Fruit fly (Drosophila melanogaster): Measurements from ENCODE around the gene CG32986.

The CG32986 gene

DNA sequence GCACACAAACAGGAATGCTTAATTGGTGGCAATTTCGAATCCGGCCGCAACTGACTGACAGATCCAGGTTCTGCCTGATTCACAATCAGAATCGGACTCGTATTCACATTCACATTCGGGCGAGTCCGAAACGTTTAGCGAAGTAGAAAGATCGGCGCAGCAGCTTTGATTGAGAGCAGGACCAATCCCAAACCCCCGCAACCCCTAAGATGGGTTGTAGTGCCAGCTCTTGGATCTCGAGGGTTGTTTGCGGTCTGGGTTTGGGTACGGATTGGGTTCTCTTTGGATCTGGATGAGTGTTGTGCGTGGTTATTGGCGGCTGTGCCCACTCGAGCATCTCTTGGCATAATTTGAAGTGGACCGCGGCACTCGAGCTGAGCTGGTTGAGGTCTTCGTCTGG lies 17.9 kb upstream of the CG32986 start (continued):
- no peak for TF ChIP-seq lov (optimal IDR thresholded peaks at IDR 0.05)
- no peak for TF ChIP-seq lov (GFP tag; IDR thresholded peaks at IDR 0.05)
- TF ChIP-seq Optix (GFP tag; IDR thresholded peaks at IDR 0.05): no peak
- TF ChIP-seq Med (GFP tag): peak; percentile 16
- TF ChIP-seq aop (GFP tag; IDR thresholded peaks at IDR 0.05): no peak
- TF ChIP-seq h (optimal IDR thresholded peaks at IDR 0.05): no peak
- TF ChIP-seq sens-2 (GFP tag; IDR thresholded peaks at IDR 0.05): no peak
- no peak for TF ChIP-seq odd (GFP tag; optimal IDR thresholded peaks at IDR 0.05)
- no peak for TF ChIP-seq CG6683 (GFP tag; optimal IDR thresholded peaks at IDR 0.05)

DNA sequence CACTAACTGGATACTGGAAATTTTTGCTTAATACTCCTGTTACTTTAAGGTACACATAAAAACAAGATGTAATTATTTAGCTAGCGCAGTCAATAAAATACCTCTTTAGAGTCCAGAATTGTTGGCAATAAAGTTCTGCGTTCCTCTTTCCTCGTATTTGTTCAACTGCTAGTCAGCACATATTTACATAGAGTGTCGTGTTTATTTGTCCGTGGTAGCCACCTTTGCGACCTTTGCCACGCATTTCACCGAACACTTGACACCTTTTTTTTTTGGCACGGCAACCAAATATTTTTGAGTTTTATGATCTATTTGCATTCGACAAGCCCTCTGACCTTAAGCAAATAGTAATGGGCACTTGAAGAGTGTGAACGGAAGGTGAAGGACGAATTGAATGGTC lies 16.6 kb upstream of the CG32986 start:
- peak; percentile 84 for TF ChIP-seq CG7786 (GFP tag; optimal IDR thresholded peaks at IDR 0.05)
- TF ChIP-seq MTF-1 (GFP tag; optimal IDR thresholded peaks at IDR 0.05; ENCODE audit: borderline replicate concordance): peak; percentile 84
- peak; percentile 81 for TF ChIP-seq CG12942 (GFP tag; optimal IDR thresholded peaks at IDR 0.05)
- peak; percentile 4 for TF ChIP-seq ash1 (GFP tag; optimal IDR thresholded peaks at IDR 0.05)
- peak; percentile 77 for TF ChIP-seq CG2116 (GFP tag; optimal IDR thresholded peaks at IDR 0.05)
- peak; percentile 80 for TF ChIP-seq CG10543 (GFP tag; optimal IDR thresholded peaks at IDR 0.05)
- no peak; the same call in 1 of the 2 replicates for TF ChIP-seq ssp (GFP tag; IDR thresholded peaks at IDR 0.05)
- TF ChIP-seq Atf6 (GFP tag; IDR thresholded peaks at IDR 0.05): peak; percentile 71; the same call in 1 of the 2 replicates
- peak; percentile 26 for TF ChIP-seq nerfin-1 (tag; optimal IDR thresholded peaks at IDR 0.05)
- TF ChIP-seq Neu2 (GFP tag; optimal IDR thresholded peaks at IDR 0.05; ENCODE audit: borderline replicate concordance): peak; percentile 86
- TF ChIP-seq CG18764 (GFP tag; optimal IDR thresholded peaks at IDR 0.05): peak; percentile 56
- TF ChIP-seq CG15011 (GFP tag; optimal IDR thresholded peaks at IDR 0.05): peak; percentile 52
- TF ChIP-seq MESR4 (GFP tag; optimal IDR thresholded peaks at IDR 0.05): peak; percentile 41
- no peak for TF ChIP-seq sna (GFP tag; IDR thresholded peaks at IDR 0.05; ENCODE audit: partially characterized antibody)
- no peak for TF ChIP-seq CG13296 (GFP tag; optimal IDR thresholded peaks at IDR 0.05)
- TF ChIP-seq CG8944 (GFP tag; optimal IDR thresholded peaks at IDR 0.05): peak; percentile 84
- no peak for TF ChIP-seq pan (optimal IDR thresholded peaks at IDR 0.05)
- TF ChIP-seq pan (GFP tag; optimal IDR thresholded peaks at IDR 0.05 in 1 of 2, IDR thresholded peaks at IDR 0.05 in 1 of 2): no peak
- peak; percentile 84 for TF ChIP-seq CG9876 (GFP tag; optimal IDR thresholded peaks at IDR 0.05)
- TF ChIP-seq slp2 (GFP tag; optimal IDR thresholded peaks at IDR 0.05): no peak
- peak; percentile 36 for TF ChIP-seq Chrac-16 (GFP tag; optimal IDR thresholded peaks at IDR 0.05)
- peak; percentile 83 for TF ChIP-seq CG12769 (tag; optimal IDR thresholded peaks at IDR 0.05)
- TF ChIP-seq zen (tag; optimal IDR thresholded peaks at IDR 0.05): peak; percentile 94
- TF ChIP-seq Camta (GFP tag; optimal IDR thresholded peaks at IDR 0.05): peak; percentile 76
- peak; percentile 51; the same call in 1 of the 2 replicates for TF ChIP-seq CG14014 (GFP tag; IDR thresholded peaks at IDR 0.05)
- peak; percentile 89 for TF ChIP-seq CG15479 (GFP tag; optimal IDR thresholded peaks at IDR 0.05)
- peak; percentile 63 for TF ChIP-seq CG15601 (tag; optimal IDR thresholded peaks at IDR 0.05)
- TF ChIP-seq corto (GFP tag; optimal IDR thresholded peaks at IDR 0.05): no peak
- no peak for TF ChIP-seq CG14860 (GFP tag; IDR thresholded peaks at IDR 0.05; ENCODE audit: partially characterized antibody)
- peak; percentile 93 for TF ChIP-seq CG8089 (GFP tag; optimal IDR thresholded peaks at IDR 0.05)
- no peak for TF ChIP-seq lbe (GFP tag; optimal IDR thresholded peaks at IDR 0.05)
- peak; percentile 55 for TF ChIP-seq onecut (GFP tag; IDR thresholded peaks at IDR 0.05)
- peak; percentile 89 for TF ChIP-seq CrebB (tag; optimal IDR thresholded peaks at IDR 0.05)
- peak; percentile 2 for TF ChIP-seq bigmax (GFP tag; optimal IDR thresholded peaks at IDR 0.05)
- TF ChIP-seq so (GFP tag; IDR thresholded peaks at IDR 0.05): peak; percentile 63; the same call in 1 of the 3 replicates
- TF ChIP-seq dm (GFP tag; optimal IDR thresholded peaks at IDR 0.05): peak; percentile 41
- no peak for TF ChIP-seq Stat92E (GFP tag; optimal IDR thresholded peaks at IDR 0.05)
- TF ChIP-seq CG12299 (tag; optimal IDR thresholded peaks at IDR 0.05): peak; percentile 64
- no peak for TF ChIP-seq hth (optimal IDR thresholded peaks at IDR 0.05)
- no peak for TF ChIP-seq sr (GFP tag; IDR thresholded peaks at IDR 0.05)
- TF ChIP-seq sc (optimal IDR thresholded peaks at IDR 0.05): no peak
- TF ChIP-seq sc (GFP tag; optimal IDR thresholded peaks at IDR 0.05): peak; percentile 89

All from whole organism, embryonic.